Fruit fly (Drosophila melanogaster) whole organism, pupa: ENCODE measurements around the gene Dscam2.

Experiments
- CG10348 ChIP-seq: fragments of 200-800 bp; sonication (Bioruptor generic); IDR thresholded peaks from 2 replicates; pipeline ENCODE4 v1.3.6; 2022; ENCODE audit warnings: missing biosample characterization, missing genetic modification characterization
- CG12605 ChIP-seq: fragments of 200-800 bp; sonication (Bioruptor generic); IDR thresholded peaks from 2 replicates; pipeline ENCODE4 v1.3.6; 2022; ENCODE audit warnings: missing biosample characterization, missing genetic modification characterization
- CG13204 ChIP-seq: fragments of 200-800 bp; sonication (Bioruptor generic); optimal IDR thresholded peaks from 2 replicates; lab custom pipeline; 2018; ENCODE audit warnings: missing biosample characterization, mild to moderate bottlenecking, missing genetic modification characterization, moderate library complexity
- CG14655 ChIP-seq: fragments of 200-800 bp; sonication (Bioruptor generic); optimal IDR thresholded peaks from 3 replicates; lab custom pipeline; 2017; ENCODE audit warnings: mild to moderate bottlenecking, missing biosample characterization, missing genetic modification reagents, missing genetic modification characterization
- CG15710 ChIP-seq: fragments of 200-800 bp; sonication (Bioruptor generic); optimal IDR thresholded peaks from 2 replicates; lab custom pipeline; 2018; ENCODE audit warnings: missing biosample characterization, mild to moderate bottlenecking, missing genetic modification characterization, moderate library complexity
- CG17806 ChIP-seq: fragments of 200-800 bp; sonication (Bioruptor generic); optimal IDR thresholded peaks from 2 replicates; lab custom pipeline; 2018; ENCODE audit warnings: missing biosample characterization, mild to moderate bottlenecking, missing genetic modification characterization, moderate library complexity
- CG32121 ChIP-seq: fragments of 200-800 bp; sonication (Bioruptor generic); IDR thresholded peaks from 2 replicates; pipeline ENCODE4 v1.3.6; 2022; ENCODE audit warnings: missing biosample characterization, missing genetic modification characterization
- CG34367 ChIP-seq: fragments of 200-800 bp; sonication (Bioruptor generic); optimal IDR thresholded peaks from 2 replicates; lab custom pipeline; 2018; ENCODE audit warnings: missing biosample characterization, mild to moderate bottlenecking, missing genetic modification characterization
- CG4496 ChIP-seq: fragments of 200-800 bp; sonication (Bioruptor generic); IDR thresholded peaks from 3 replicates; pipeline ENCODE4 v1.3.6; 2022; ENCODE audit warnings: missing biosample characterization, missing genetic modification characterization
- CG8159 ChIP-seq: fragments of 200-800 bp; sonication (Bioruptor generic); optimal IDR thresholded peaks from 3 replicates; lab custom pipeline; 2018; ENCODE audit warnings: missing biosample characterization, mild to moderate bottlenecking, missing genetic modification characterization, moderate library complexity
- CG8301 ChIP-seq: fragments of 200-800 bp; sonication (Bioruptor generic); optimal IDR thresholded peaks from 2 replicates; lab custom pipeline; 2018; ENCODE audit warnings: missing biosample characterization, mild to moderate bottlenecking, missing genetic modification characterization
- CG9948 ChIP-seq: fragments of 200-800 bp; sonication (Bioruptor generic); optimal IDR thresholded peaks from 2 replicates; lab custom pipeline; 2018; ENCODE audit warnings: missing biosample characterization, mild to moderate bottlenecking, missing genetic modification characterization, moderate library complexity
- D1 ChIP-seq: fragments of 200-800 bp; sonication (Bioruptor generic); optimal IDR thresholded peaks from 2 replicates; lab custom pipeline; 2018; ENCODE audit warnings: missing biosample characterization, mild to moderate bottlenecking, missing genetic modification characterization, moderate library complexity
- EcR ChIP-seq: fragments of 200-800 bp; sonication (Bioruptor generic); optimal IDR thresholded peaks from 3 replicates; lab custom pipeline; 2019; ENCODE audit warnings: missing biosample characterization, missing genetic modification characterization, mild to moderate bottlenecking, moderate library complexity, missing genetic modification reagents
- Ets98B ChIP-seq: fragments of 200-800 bp; sonication (Bioruptor generic); IDR thresholded peaks from 2 replicates; pipeline ENCODE4 v1.3.6; 2022; ENCODE audit warnings: missing biosample characterization, missing genetic modification characterization
- Pif1A ChIP-seq: fragments of 200-800 bp; sonication (Bioruptor generic); optimal IDR thresholded peaks from 3 replicates; lab custom pipeline; 2016; ENCODE audit warnings: missing biosample characterization, missing genetic modification characterization
- Pif1B ChIP-seq: fragments of 200-800 bp; sonication (Bioruptor generic); optimal IDR thresholded peaks from 3 replicates; lab custom pipeline; 2016; ENCODE audit warnings: missing biosample characterization, missing genetic modification characterization
- Snoo ChIP-seq: fragments of 200-800 bp; sonication (Bioruptor generic); optimal IDR thresholded peaks from 3 replicates; lab custom pipeline; 2017; ENCODE audit warnings: missing biosample characterization, mild to moderate bottlenecking, missing genetic modification characterization, inconsistent platforms
- fd96Ca ChIP-seq: fragments of 200-800 bp; sonication (Bioruptor generic); IDR thresholded peaks from 3 replicates; pipeline ENCODE4 v1.3.6; 2022; ENCODE audit warnings: missing biosample characterization, missing genetic modification characterization
- gl ChIP-seq: fragments of 200-800 bp; sonication (Bioruptor generic); optimal IDR thresholded peaks from 2 replicates; lab custom pipeline; 2018; ENCODE audit warnings: missing biosample characterization, mild to moderate bottlenecking, missing genetic modification characterization
- rn ChIP-seq: fragments of 200-800 bp; sonication (Bioruptor generic); IDR thresholded peaks from 2 replicates; pipeline ENCODE4 v1.3.6; 2022; ENCODE audit warnings: missing biosample characterization, missing genetic modification characterization

Dscam2 gene

DNA sequence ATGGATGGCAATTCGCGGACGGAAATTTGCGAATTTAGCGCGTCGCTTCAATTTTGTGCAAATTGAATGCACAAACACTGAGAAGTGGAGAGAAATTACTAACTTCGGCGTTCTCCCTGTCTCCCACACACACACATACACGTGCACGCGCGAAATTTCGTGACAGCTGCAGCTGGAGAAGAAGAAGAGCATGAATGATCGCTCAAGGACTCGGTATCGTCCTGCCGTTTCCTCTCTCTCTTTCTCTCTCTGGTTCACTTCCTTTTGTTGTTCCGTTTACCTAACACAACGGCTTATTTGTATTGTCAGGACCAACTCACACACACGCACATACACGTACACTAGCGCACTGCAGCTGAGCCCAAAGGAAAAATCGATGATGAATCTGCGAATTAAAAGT lies 33.5 kb downstream of the Dscam2 start:
- TF ChIP-seq CG32121 (GFP tag; lab: Robert Waterston, UW) (no peak), CG34367 (tag; lab: Kevin White, UChicago) (no peak), EcR (no peak), CG9948 (tag; lab: Kevin White, UChicago) (no peak), fd96Ca (GFP tag; lab: Robert Waterston, UW) (no peak), CG4496 (GFP tag; lab: Robert Waterston, UW) (no peak), CG14655 (GFP tag; lab: Kevin White, UChicago) (no peak), rn (GFP tag; lab: Robert Waterston, UW) (no peak)
- TF ChIP-seq, all 21 proteins: peak for 0

DNA sequence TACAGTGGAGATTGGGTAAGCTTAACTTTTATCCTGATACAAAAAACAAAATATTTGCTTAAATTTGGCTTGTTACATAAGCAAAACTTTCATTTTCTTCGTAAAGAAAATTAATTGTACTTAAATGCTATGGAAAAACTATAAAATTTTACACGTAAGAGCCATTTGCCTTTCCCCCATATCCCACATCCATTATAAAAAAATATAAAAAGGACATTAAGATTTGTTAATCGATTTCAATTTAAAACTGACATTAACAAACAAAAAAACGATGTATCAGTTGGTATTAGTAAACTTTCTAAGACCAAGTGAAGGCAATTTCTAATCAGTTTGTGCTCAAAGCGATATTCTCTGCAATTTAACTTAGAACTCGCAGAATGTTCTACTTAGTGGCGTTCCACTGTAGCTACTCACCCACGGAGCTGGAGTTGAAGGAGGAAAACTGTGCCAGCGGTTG lies 34.2 kb downstream of the Dscam2 start:
- peak; percentile 21 for TF ChIP-seq Ets98B (GFP tag; lab: Robert Waterston, UW)
- TF ChIP-seq CG13204 (GFP tag; lab: Kevin White, UChicago) = peak; percentile 26
- TF ChIP-seq CG4496 (GFP tag; lab: Robert Waterston, UW) = peak; percentile 50
- peak; percentile 61 for TF ChIP-seq CG15710 (tag; lab: Kevin White, UChicago)
- TF ChIP-seq CG17806 (tag; lab: Kevin White, UChicago) = peak; percentile 47
- TF ChIP-seq CG14655 (GFP tag; lab: Kevin White, UChicago) = peak; percentile 75
- TF ChIP-seq D1 (tag; lab: Kevin White, UChicago) = no peak
- TF ChIP-seq CG32121 (GFP tag; lab: Robert Waterston, UW) = no peak; the same call in 1 of the 2 replicates
- TF ChIP-seq Pif1B (GFP tag; lab: Kevin White, UChicago) = peak; percentile 63
- no peak for TF ChIP-seq EcR
- TF ChIP-seq rn (GFP tag; lab: Robert Waterston, UW) = no peak
- no peak; the same call in 1 of the 3 replicates for TF ChIP-seq fd96Ca (GFP tag; lab: Robert Waterston, UW)
- TF ChIP-seq CG12605 (GFP tag; lab: Robert Waterston, UW) = no peak
- TF ChIP-seq CG10348 = no peak
- TF ChIP-seq Snoo (tag; lab: Kevin White, UChicago) = peak; percentile 54
- TF ChIP-seq CG8159 (tag; lab: Kevin White, UChicago) = peak; percentile 67
- TF ChIP-seq CG9948 (tag; lab: Kevin White, UChicago) = peak; percentile 65
- TF ChIP-seq gl (tag; lab: Kevin White, UChicago) = no peak
- TF ChIP-seq Pif1A (GFP tag; lab: Kevin White, UChicago) = peak; percentile 69
- peak; percentile 19 for TF ChIP-seq CG34367 (tag; lab: Kevin White, UChicago)
- peak; percentile 65 for TF ChIP-seq CG8301 (tag; lab: Kevin White, UChicago)

DNA sequence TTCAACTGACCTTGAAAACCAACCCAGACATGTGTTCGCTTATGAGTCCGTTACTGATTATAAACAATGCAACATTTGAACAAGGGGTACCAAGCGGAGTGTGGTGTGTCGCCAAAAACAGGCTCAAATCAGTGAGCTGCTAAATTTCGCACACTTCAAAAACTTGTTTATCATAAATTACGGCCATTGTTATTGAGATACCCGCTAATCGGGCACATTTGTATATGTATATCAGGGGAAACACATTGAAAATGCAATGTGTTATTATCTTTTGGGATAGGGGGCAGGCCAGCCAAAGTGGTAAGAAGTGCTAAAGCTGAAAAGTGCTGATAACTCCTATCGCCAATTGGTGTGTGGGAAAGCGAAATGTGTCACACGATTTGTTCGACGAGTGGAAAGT lies 35.5 kb downstream of the Dscam2 start:
- no peak for TF ChIP-seq CG13204 (GFP tag; lab: Kevin White, UChicago)
- TF ChIP-seq D1 (tag; lab: Kevin White, UChicago) = no peak
- no peak for TF ChIP-seq Pif1A (GFP tag; lab: Kevin White, UChicago)
- no peak for TF ChIP-seq CG34367 (tag; lab: Kevin White, UChicago)
- no peak for TF ChIP-seq CG4496 (GFP tag; lab: Robert Waterston, UW)
- no peak for TF ChIP-seq CG8159 (tag; lab: Kevin White, UChicago)
- TF ChIP-seq CG14655 (GFP tag; lab: Kevin White, UChicago) = no peak
- no peak for TF ChIP-seq EcR
- no peak for TF ChIP-seq CG8301 (tag; lab: Kevin White, UChicago)
- no peak for TF ChIP-seq fd96Ca (GFP tag; lab: Robert Waterston, UW)
- TF ChIP-seq CG9948 (tag; lab: Kevin White, UChicago) = no peak
- TF ChIP-seq Pif1B (GFP tag; lab: Kevin White, UChicago) = no peak

- peak; percentile 46 for TF ChIP-seq Snoo (tag; lab: Kevin White, UChicago)
- TF ChIP-seq CG32121 (GFP tag; lab: Robert Waterston, UW) = peak; percentile 50
- TF ChIP-seq CG15710 (tag; lab: Kevin White, UChicago) = peak; percentile 80
- no peak for TF ChIP-seq CG12605 (GFP tag; lab: Robert Waterston, UW)
- no peak for TF ChIP-seq CG10348
- no peak for TF ChIP-seq EcR
- peak; percentile 57 for TF ChIP-seq Pif1B (GFP tag; lab: Kevin White, UChicago)
- TF ChIP-seq D1 (tag; lab: Kevin White, UChicago) = peak; percentile 39
- peak; percentile 82 for TF ChIP-seq CG17806 (tag; lab: Kevin White, UChicago)
- TF ChIP-seq CG9948 (tag; lab: Kevin White, UChicago) = peak; percentile 75
- peak; percentile 58; the same call in 2 of the 3 replicates for TF ChIP-seq CG4496 (GFP tag; lab: Robert Waterston, UW)
- peak; percentile 82 for TF ChIP-seq Pif1A (GFP tag; lab: Kevin White, UChicago)
- TF ChIP-seq CG8159 (tag; lab: Kevin White, UChicago) = peak; percentile 87
- peak; percentile 80 for TF ChIP-seq CG14655 (GFP tag; lab: Kevin White, UChicago)
- no peak for TF ChIP-seq fd96Ca (GFP tag; lab: Robert Waterston, UW)
- TF ChIP-seq CG13204 (GFP tag; lab: Kevin White, UChicago) = peak; percentile 46
- TF ChIP-seq Ets98B (GFP tag; lab: Robert Waterston, UW) = peak; percentile 39
- TF ChIP-seq rn (GFP tag; lab: Robert Waterston, UW) = no peak
- peak; percentile 76 for TF ChIP-seq CG8301 (tag; lab: Kevin White, UChicago)
- peak; percentile 49 for TF ChIP-seq gl (tag; lab: Kevin White, UChicago)
- peak; percentile 63 for TF ChIP-seq CG34367 (tag; lab: Kevin White, UChicago)
These were observed 36.1 kb downstream of the Dscam2 start for dm6 chr3L:7153634-7154033.
